Worm (Caenorhabditis elegans) whole organism, L1 larva: ENCODE measurements around the gene cln-3.1.
A peak's percentile ranks its signal among the peaks of the same experiment; 100 is the strongest.

ENCODE experiments used
- C04F5.9 ChIP-seq: sonication (generic microtip); optimal IDR thresholded peaks from 2 replicates; lab custom pipeline; 2016; ENCODE audit warnings: missing genetic modification characterization, missing compliant biosample characterization
- C16A3.4 ChIP-seq: fragments of 150-350 bp; optimal IDR thresholded peaks from 2 replicates; lab custom pipeline; 2014; ENCODE audit warnings: missing biosample characterization, missing genetic modification characterization
- C34B4.2 ChIP-seq: sonication (generic microtip); optimal IDR thresholded peaks from 2 replicates; lab custom pipeline; 2017; ENCODE audit warnings: mild to moderate bottlenecking, missing genetic modification characterization, missing compliant biosample characterization
- F16B12.6 ChIP-seq: fragments of 150-350 bp; optimal IDR thresholded peaks from 2 replicates; lab custom pipeline; 2014; ENCODE audit warnings: missing biosample characterization, missing genetic modification characterization
- alr-1 ChIP-seq: fragments of 200-800 bp; sonication (Bioruptor generic); optimal IDR thresholded peaks from 2 replicates; lab custom pipeline; 2018; ENCODE audit warnings: borderline replicate concordance, mild to moderate bottlenecking, missing genetic modification characterization, missing compliant biosample characterization
- aly-2 ChIP-seq: fragments of 150-350 bp; optimal IDR thresholded peaks from 2 replicates; lab custom pipeline; 2014; ENCODE audit warnings: missing biosample characterization, missing genetic modification characterization
- blmp-1 ChIP-seq: fragments of 150-350 bp; optimal IDR thresholded peaks from 2 replicates; lab custom pipeline; 2014; ENCODE audit warnings: missing biosample characterization, missing genetic modification characterization
- ceh-63 ChIP-seq: fragments of 200-800 bp; sonication (Bioruptor generic); optimal IDR thresholded peaks from 2 replicates; lab custom pipeline; 2018; ENCODE audit warnings: mild to moderate bottlenecking, missing genetic modification characterization, missing compliant biosample characterization
- ceh-82 ChIP-seq, 3 experiments: fragments of 150-350 bp in 1 of 3; sonication (generic microtip) in 2 of 3; optimal IDR thresholded peaks; 2 replicates each; lab custom pipeline; 2014 to 2017; ENCODE audit warnings: missing biosample characterization in 3 of 3, missing genetic modification characterization in 3 of 3
- ceh-90 ChIP-seq: sonication (generic microtip); optimal IDR thresholded peaks from 2 replicates; lab custom pipeline; 2016; ENCODE audit warnings: missing genetic modification characterization, missing compliant biosample characterization
- ces-1 ChIP-seq: fragments of 150-350 bp; optimal IDR thresholded peaks from 2 replicates; lab custom pipeline; 2014; ENCODE audit warnings: missing biosample characterization, missing genetic modification reagents, missing genetic modification characterization
- dpl-1 ChIP-seq, 3 experiments: fragments of 150-350 bp in 2 of 3; sonication (generic microtip) in 1 of 3; optimal IDR thresholded peaks; 2 replicates each; lab custom pipeline; 2014 to 2017; ENCODE audit warnings: missing biosample characterization in 3 of 3, missing genetic modification characterization in 3 of 3, missing genetic modification reagents in 3 of 3
- dsc-1 ChIP-seq: sonication (generic microtip); optimal IDR thresholded peaks from 2 replicates; lab custom pipeline; 2016; ENCODE audit warnings: mild to moderate bottlenecking, missing genetic modification characterization, missing compliant biosample characterization
- efl-1 ChIP-seq, 4 experiments: fragments of 150-350 bp; optimal IDR thresholded peaks in 3 of 4; peaks in 1 of 4; 1 replicate in 1 of 4; 2 replicates in 3 of 4; lab custom pipeline; 2014; ENCODE audit warnings: missing biosample characterization in 2 of 4, missing genetic modification characterization in 2 of 4, missing genetic modification reagents in 2 of 4
- efl-3 ChIP-seq: fragments of 200-800 bp; sonication (Bioruptor generic); optimal IDR thresholded peaks from 2 replicates; lab custom pipeline; 2018; ENCODE audit warnings: mild to moderate bottlenecking, missing genetic modification characterization, missing compliant biosample characterization
- egl-27 ChIP-seq, 2 experiments: fragments of 150-350 bp in 1 of 2; sonication (generic microtip); optimal IDR thresholded peaks; 3 replicates each; lab custom pipeline; 2017 to 2018; ENCODE audit warnings: missing biosample characterization in 2 of 2, missing genetic modification characterization in 2 of 2, missing genetic modification reagents in 2 of 2
- fkh-10 ChIP-seq: sonication (generic microtip); optimal IDR thresholded peaks from 2 replicates; lab custom pipeline; 2017; ENCODE audit warnings: missing biosample characterization, missing genetic modification reagents, missing genetic modification characterization
- fkh-4 ChIP-seq: sonication (generic microtip); optimal IDR thresholded peaks from 2 replicates; lab custom pipeline; 2016; ENCODE audit warnings: missing compliant biosample characterization, missing genetic modification characterization, borderline replicate concordance
- fos-1 ChIP-seq: fragments of 150-350 bp; optimal IDR thresholded peaks from 2 replicates; lab custom pipeline; 2014; ENCODE audit warnings: missing biosample characterization, missing genetic modification characterization
- hlh-17 ChIP-seq: fragments of 200-800 bp; sonication (Bioruptor generic); optimal IDR thresholded peaks from 2 replicates; lab custom pipeline; 2018; ENCODE audit warnings: missing genetic modification characterization, mild to moderate bottlenecking, missing compliant biosample characterization, moderate library complexity, borderline replicate concordance
- lin-13 ChIP-seq: fragments of 150-350 bp; optimal IDR thresholded peaks from 2 replicates; lab custom pipeline; 2014; ENCODE audit warnings: missing biosample characterization, missing genetic modification reagents, missing genetic modification characterization
- lin-14 ChIP-seq: fragments of 200-800 bp; sonication (Bioruptor generic); optimal IDR thresholded peaks from 2 replicates; lab custom pipeline; 2018; ENCODE audit warnings: mild to moderate bottlenecking, missing genetic modification characterization, moderate library complexity, missing compliant biosample characterization
- lin-39 ChIP-seq: fragments of 150-350 bp; optimal IDR thresholded peaks from 2 replicates; lab custom pipeline; 2014; ENCODE audit warnings: missing biosample characterization, missing genetic modification reagents, missing genetic modification characterization
- lir-3 ChIP-seq: sonication (generic microtip); optimal IDR thresholded peaks from 2 replicates; lab custom pipeline; 2016; ENCODE audit warnings: mild to moderate bottlenecking, missing genetic modification characterization, moderate library complexity, missing compliant biosample characterization; ENCODE audit not compliant: poor library complexity
- mef-2 ChIP-seq: fragments of 150-350 bp; optimal IDR thresholded peaks from 2 replicates; lab custom pipeline; 2014; ENCODE audit warnings: missing biosample characterization, missing genetic modification characterization
- mep-1 ChIP-seq: fragments of 150-350 bp; optimal IDR thresholded peaks from 2 replicates; lab custom pipeline; 2014; ENCODE audit warnings: missing biosample characterization, missing genetic modification characterization
- nhr-12 ChIP-seq: sonication (generic microtip); optimal IDR thresholded peaks from 2 replicates; lab custom pipeline; 2017; ENCODE audit warnings: missing biosample characterization, missing genetic modification characterization
- nhr-237 ChIP-seq: fragments of 150-350 bp; optimal IDR thresholded peaks from 2 replicates; lab custom pipeline; 2014; ENCODE audit warnings: missing biosample characterization, missing genetic modification characterization
- nhr-28 ChIP-seq: fragments of 150-350 bp; optimal IDR thresholded peaks from 2 replicates; lab custom pipeline; 2014; ENCODE audit warnings: missing biosample characterization, missing genetic modification characterization
- nhr-47 ChIP-seq: sonication (generic microtip); optimal IDR thresholded peaks from 2 replicates; lab custom pipeline; 2016; ENCODE audit warnings: mild to moderate bottlenecking, missing genetic modification characterization, moderate library complexity, missing compliant biosample characterization
- nhr-71 ChIP-seq: sonication (generic microtip); optimal IDR thresholded peaks from 2 replicates; lab custom pipeline; 2016; ENCODE audit warnings: mild to moderate bottlenecking, missing genetic modification characterization, moderate library complexity, missing compliant biosample characterization
- nhr-77 ChIP-seq: fragments of 150-350 bp; optimal IDR thresholded peaks from 2 replicates; lab custom pipeline; 2014; ENCODE audit warnings: missing biosample characterization, missing genetic modification characterization
- nhr-85 ChIP-seq: sonication (generic microtip); peaks from one replicate; lab custom pipeline; 2016; ENCODE audit warnings: missing genetic modification characterization, inconsistent platforms, missing compliant biosample characterization
- pax-3 ChIP-seq: fragments of 200-800 bp; sonication (Bioruptor generic); optimal IDR thresholded peaks from 2 replicates; lab custom pipeline; 2018; ENCODE audit warnings: mild to moderate bottlenecking, missing genetic modification characterization, moderate library complexity, missing compliant biosample characterization
- rnt-1 ChIP-seq: sonication (generic microtip); optimal IDR thresholded peaks from 2 replicates; lab custom pipeline; 2016; ENCODE audit warnings: mild to moderate bottlenecking, missing genetic modification characterization, moderate library complexity, missing compliant biosample characterization
- skn-1 ChIP-seq: fragments of 150-350 bp; optimal IDR thresholded peaks from 2 replicates; lab custom pipeline; 2014; ENCODE audit warnings: missing biosample characterization, missing genetic modification characterization
- snpc-4 ChIP-seq: fragments of 150-350 bp; optimal IDR thresholded peaks from 2 replicates; lab custom pipeline; 2014; ENCODE audit warnings: missing biosample characterization, missing genetic modification characterization
- snu-23 ChIP-seq: sonication (generic microtip); optimal IDR thresholded peaks from 2 replicates; lab custom pipeline; 2016; ENCODE audit warnings: missing genetic modification characterization, missing compliant biosample characterization
- sptf-1 ChIP-seq: fragments of 150-350 bp; optimal IDR thresholded peaks from 2 replicates; lab custom pipeline; 2014; ENCODE audit warnings: missing biosample characterization, missing genetic modification characterization
- swsn-7 ChIP-seq: sonication (generic microtip); optimal IDR thresholded peaks from 2 replicates; lab custom pipeline; 2016; ENCODE audit warnings: missing genetic modification characterization, missing compliant biosample characterization
- tbx-2 ChIP-seq: sonication (generic microtip); optimal IDR thresholded peaks from 2 replicates; lab custom pipeline; 2016; ENCODE audit warnings: missing genetic modification characterization, missing compliant biosample characterization
- unc-130 ChIP-seq: fragments of 150-350 bp; optimal IDR thresholded peaks from 2 replicates; lab custom pipeline; 2017; ENCODE audit warnings: missing biosample characterization, missing genetic modification characterization, inconsistent platforms
- unc-30 ChIP-seq: sonication (generic microtip); optimal IDR thresholded peaks from 2 replicates; lab custom pipeline; 2017; ENCODE audit warnings: missing biosample characterization, missing genetic modification characterization
- unc-62 ChIP-seq: fragments of 150-350 bp; optimal IDR thresholded peaks from 2 replicates; lab custom pipeline; 2014; ENCODE audit warnings: missing biosample characterization, missing genetic modification reagents, missing genetic modification characterization
- unc-98 ChIP-seq: fragments of 200-800 bp; sonication (Bioruptor generic); IDR thresholded peaks from 2 replicates; pipeline ENCODE4 v1.3.6; 2022; ENCODE audit warnings: missing genetic modification characterization, missing compliant biosample characterization
- xbp-1 ChIP-seq: sonication (generic microtip); optimal IDR thresholded peaks from 2 replicates; lab custom pipeline; 2016; ENCODE audit warnings: missing genetic modification characterization, missing compliant biosample characterization
- zag-1 ChIP-seq: fragments of 150-350 bp; optimal IDR thresholded peaks from 2 replicates; lab custom pipeline; 2014; ENCODE audit warnings: missing biosample characterization, missing genetic modification characterization
- zip-4 ChIP-seq: fragments of 200-800 bp; sonication (Bioruptor generic); optimal IDR thresholded peaks from 2 replicates; lab custom pipeline; 2018; ENCODE audit warnings: mild to moderate bottlenecking, missing genetic modification characterization, moderate library complexity, missing compliant biosample characterization
- ztf-11 ChIP-seq, 2 experiments: sonication (generic microtip); optimal IDR thresholded peaks; 2 replicates each; lab custom pipeline; 2016 to 2017; ENCODE audit warnings: missing genetic modification characterization in 2 of 2, missing biosample characterization in 1 of 2, missing compliant biosample characterization in 1 of 2
- ztf-4 ChIP-seq: fragments of 150-350 bp; optimal IDR thresholded peaks from 2 replicates; lab custom pipeline; 2014; ENCODE audit warnings: missing biosample characterization, missing genetic modification characterization

Gene cln-3.1

ce11 chrV:11228653-11229173, 36.7 kb downstream of the cln-3.1 start, which contains the start of gene pqn-70 (continued):
- TF ChIP-seq snpc-4 (tag; lab: Kevin White, UChicago) (peak; percentile 72), C04F5.9 (tag; lab: Kevin White, UChicago) (peak; percentile 9), mep-1 (peak; percentile 93), ces-1 (GFP tag; lab: Kevin White, UChicago) (no peak), sptf-1 (tag; lab: Kevin White, UChicago) (no peak), tbx-2 (tag; lab: Kevin White, UChicago) (peak; percentile 86), nhr-237 (tag; lab: Kevin White, UChicago) (peak; percentile 39), xbp-1 (tag; lab: Kevin White, UChicago) (peak; percentile 75), unc-62 (GFP tag; lab: Kevin White, UChicago) (no peak), zag-1 (tag; lab: Kevin White, UChicago) (no peak), efl-1 (optimal IDR thresholded peaks at IDR 0.05; lab: Kevin White, UChicago) (peak; percentile 81 to 89), efl-1 (GFP tag; optimal IDR thresholded peaks at IDR 0.05 in 1 of 2; lab: Kevin White, UChicago) (peak; percentile 68 to 97), C34B4.2 (tag; lab: Kevin White, UChicago) (no peak), ztf-11 (tag; optimal IDR thresholded peaks at IDR 0.05; lab: Kevin White, UChicago) (peak in 1 of 2 experiments; percentile 75), swsn-7 (tag; lab: Kevin White, UChicago) (peak; percentile 83), nhr-71 (tag; lab: Kevin White, UChicago) (peak; percentile 91), ztf-4 (tag; lab: Kevin White, UChicago) (peak; percentile 75), mef-2 (no peak), ceh-82 (tag; optimal IDR thresholded peaks at IDR 0.05; lab: Kevin White, UChicago) (peak; percentile 87 to 98 (median 90)), dpl-1 (GFP tag; optimal IDR thresholded peaks at IDR 0.05; lab: Kevin White, UChicago) (peak; percentile 41 to 75 (median 69)), fkh-10 (GFP tag; lab: Kevin White, UChicago) (peak; percentile 37), nhr-85 (tag; lab: Kevin White, UChicago) (peak; percentile 90), hlh-17 (GFP tag; lab: Kevin White, UChicago) (no peak), dsc-1 (tag; lab: Kevin White, UChicago) (peak; percentile 66), F16B12.6 (tag; lab: Kevin White, UChicago) (peak; percentile 48), nhr-12 (tag; lab: Kevin White, UChicago) (no peak), efl-3 (GFP tag; lab: Kevin White, UChicago) (no peak), blmp-1 (tag; lab: Kevin White, UChicago) (peak; percentile 92), C16A3.4 (peak; percentile 80), ceh-63 (no peak), zip-4 (GFP tag; lab: Kevin White, UChicago) (peak; percentile 25), aly-2 (tag; lab: Kevin White, UChicago) (peak; percentile 25), lin-13 (GFP tag; lab: Kevin White, UChicago) (peak; percentile 68), lin-39 (tag; lab: Kevin White, UChicago) (peak; percentile 23), fos-1 (peak; percentile 28), egl-27 (tag; optimal IDR thresholded peaks at IDR 0.05; lab: Kevin White, UChicago) (no peak), rnt-1 (tag; lab: Kevin White, UChicago) (peak; percentile 84), lir-3 (tag; lab: Kevin White, UChicago) (peak; percentile 74), unc-30 (tag; lab: Kevin White, UChicago) (no peak), lin-14 (GFP tag; lab: Kevin White, UChicago) (peak; percentile 97), alr-1 (tag; lab: Kevin White, UChicago) (no peak), nhr-28 (tag; lab: Kevin White, UChicago) (no peak), snu-23 (GFP tag; lab: Kevin White, UChicago) (peak; percentile 91), unc-98 (GFP tag; lab: Robert Waterston, UW) (no peak), nhr-47 (tag; lab: Kevin White, UChicago) (peak; percentile 88), unc-130 (tag; lab: Kevin White, UChicago) (peak; percentile 87), nhr-77 (tag; lab: Kevin White, UChicago) (peak; percentile 48), ceh-90 (tag; lab: Kevin White, UChicago) (no peak), fkh-4 (tag; lab: Kevin White, UChicago) (no peak), skn-1 (peak; percentile 70), pax-3 (tag; lab: Kevin White, UChicago) (peak; percentile 61)
